Worm (Caenorhabditis elegans): ENCODE measurements around the gene T01B10.5.

DNA sequence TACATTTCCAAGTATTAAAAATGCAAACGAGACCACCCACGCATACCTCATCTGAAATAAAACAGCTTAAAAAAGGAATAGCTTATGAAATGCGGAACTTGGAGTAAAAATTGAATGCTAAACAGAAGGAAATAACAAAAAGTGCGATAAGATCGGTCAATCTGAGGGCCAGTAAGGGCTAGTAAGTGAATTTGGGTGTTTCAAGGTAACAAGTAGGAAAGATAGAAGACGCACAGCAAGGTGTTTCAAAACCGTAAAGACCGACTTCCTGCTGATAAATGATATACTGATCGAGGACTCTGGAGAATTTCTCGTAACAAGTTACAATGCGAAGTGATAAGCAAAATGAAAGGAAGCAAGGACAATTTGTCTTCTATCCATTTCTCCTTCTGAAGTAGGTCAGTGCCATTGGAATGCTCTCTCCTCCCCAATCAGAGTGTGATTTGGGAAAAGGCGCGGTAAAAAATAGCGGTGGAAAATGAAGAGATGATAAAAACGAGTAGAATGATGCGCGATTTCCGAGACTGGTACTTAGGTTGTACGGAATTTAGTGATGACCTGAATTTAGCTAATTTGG is 39.4 kb upstream of the T01B10.5 start, which contains the start of gene dpy-6:
- TF ChIP-seq nhr-77 (tag; optimal IDR thresholded peaks at IDR 0.05) (no peak), fos-1 (tag; optimal IDR thresholded peaks at IDR 0.05) (no peak), unc-62 (GFP tag; optimal IDR thresholded peaks at IDR 0.05) (no peak), pha-4 (tag; optimal IDR thresholded peaks at IDR 0.05) (no peak), nhr-43 (tag; optimal IDR thresholded peaks at IDR 0.05; ENCODE audit: poor library complexity, severe bottlenecking) (no peak), snpc-4 (tag; optimal IDR thresholded peaks at IDR 0.05) (no peak), elt-1 (tag; optimal IDR thresholded peaks at IDR 0.05) (no peak), jun-1 (tag; optimal IDR thresholded peaks at IDR 0.05) (no peak), aly-2 (tag; optimal IDR thresholded peaks at IDR 0.05) (no peak), nhr-12 (tag; optimal IDR thresholded peaks at IDR 0.05) (no peak), ceh-82 (tag; optimal IDR thresholded peaks at IDR 0.05) (no peak), fkh-10 (GFP tag; optimal IDR thresholded peaks at IDR 0.05) (no peak), ceh-28 (tag; optimal IDR thresholded peaks at IDR 0.05) (no peak), nhr-237 (tag; optimal IDR thresholded peaks at IDR 0.05) (no peak)
